Worm (Caenorhabditis elegans): Measurements from ENCODE around the gene Y45F3A.9.

- TF ChIP-seq ama-1 (optimal IDR thresholded peaks at IDR 0.05) (no peak), pqm-1 (tag; optimal IDR thresholded peaks at IDR 0.05) (no peak), lir-3 (tag; optimal IDR thresholded peaks at IDR 0.05; ENCODE audit: poor library complexity) (peak; percentile 97), snpc-4 (tag; optimal IDR thresholded peaks at IDR 0.05) (peak; percentile 32), nhr-11 (tag; optimal IDR thresholded peaks at IDR 0.05) (no peak), nhr-20 (tag; optimal IDR thresholded peaks at IDR 0.05) (peak; percentile 91), skn-1 (tag; optimal IDR thresholded peaks at IDR 0.05) (peak; percentile 80), unc-130 (tag; optimal IDR thresholded peaks at IDR 0.05) (peak; percentile 52), ets-5 (GFP tag; IDR thresholded peaks at IDR 0.05) (no peak), lsy-2 (tag; optimal IDR thresholded peaks at IDR 0.05) (peak; percentile 83 to 86)
These were observed 26.2 kb upstream of the Y45F3A.9 start, which contains the start of the genes lron-10 and hpr-9 for ce11 chrIII:10621208-10621607.

Measured in whole organism, L1 larva.